Worm (Caenorhabditis elegans) whole organism, midembryonic: Measurements from ENCODE around the gene clec-261.
"Not testable (repeated sequence)": the region's sequence is repeated elsewhere in the genome, so short reads cannot be mapped to it uniquely, and the experiment has no call there.

Experiments used
- T22C8.4 ChIP-seq: fragments of 200-800 bp; sonication (Bioruptor generic); IDR thresholded peaks from 2 replicates; pipeline ENCODE4 v1.3.6; 2022; ENCODE audit warnings: missing genetic modification characterization, missing compliant biosample characterization
- cog-1 ChIP-seq: sonication (generic microtip); optimal IDR thresholded peaks from 2 replicates; lab custom pipeline; 2016; ENCODE audit warnings: missing genetic modification characterization, missing compliant biosample characterization
- flt-1 ChIP-seq: fragments of 200-800 bp; sonication (Bioruptor generic); IDR thresholded peaks from 2 replicates; pipeline ENCODE4 v1.3.6; 2022; ENCODE audit warnings: missing genetic modification characterization, missing compliant biosample characterization
- klf-2 ChIP-seq: fragments of 200-800 bp; sonication (Bioruptor generic); conservative IDR thresholded peaks from 2 replicates; pipeline ENCODE4 v1.3.6; 2022; ENCODE audit warnings: missing genetic modification reagents, missing genetic modification characterization, missing compliant biosample characterization
- med-1 ChIP-seq: sonication (generic microtip); optimal IDR thresholded peaks from 2 replicates; lab custom pipeline; 2017; ENCODE audit warnings: missing genetic modification characterization, mild to moderate bottlenecking, missing compliant biosample characterization, antibody characterized with exemption, missing genetic modification reagents; ENCODE audit not compliant: insufficient read depth
- ref-1 ChIP-seq: fragments of 200-800 bp; sonication (Bioruptor generic); conservative IDR thresholded peaks from 2 replicates; pipeline ENCODE4 v1.3.6; 2022; ENCODE audit warnings: missing genetic modification reagents, missing genetic modification characterization, missing compliant biosample characterization
- tab-1 ChIP-seq: fragments of 200-800 bp; sonication (Bioruptor generic); IDR thresholded peaks from 2 replicates; pipeline ENCODE4 v1.3.6; 2022; ENCODE audit warnings: missing genetic modification characterization, missing compliant biosample characterization
- ztf-29 ChIP-seq: fragments of 200-800 bp; sonication (Bioruptor generic); IDR thresholded peaks from 2 replicates; pipeline ENCODE4 v1.3.6; 2022; ENCODE audit warnings: missing genetic modification reagents, missing genetic modification characterization, missing compliant biosample characterization

ce11 chrV:20303288-20303687 lies 9.0 kb upstream of the clec-261 start, which contains the start of gene ZC15.3:
- TF ChIP-seq ref-1 (GFP tag; lab: Robert Waterston, UW); cog-1 (tag; lab: Kevin White, UChicago); flt-1 (GFP tag; lab: Robert Waterston, UW); ztf-29; med-1; tab-1 (GFP tag; lab: Robert Waterston, UW); T22C8.4 (GFP tag; lab: Robert Waterston, UW); klf-2 (GFP tag; lab: Robert Waterston, UW): not testable (repeated sequence)
